Worm (Caenorhabditis elegans) whole organism, late embryonic: ENCODE results near the gene F20D1.22.

Source experiments
- F13H6.1 ChIP-seq: sonication (generic microtip); optimal IDR thresholded peaks from 2 replicates; lab custom pipeline; 2016; ENCODE audit warnings: missing genetic modification characterization, missing compliant biosample characterization
- K02D7.2 ChIP-seq: sonication (generic microtip); optimal IDR thresholded peaks from 2 replicates; lab custom pipeline; 2017; ENCODE audit warnings: mild to moderate bottlenecking, missing genetic modification characterization, missing compliant biosample characterization
- K09A11.1 ChIP-seq: sonication (generic microtip); optimal IDR thresholded peaks from 2 replicates; lab custom pipeline; 2017; ENCODE audit warnings: antibody characterized with exemption, mild to moderate bottlenecking, missing genetic modification characterization, missing compliant biosample characterization; ENCODE audit not compliant: insufficient read depth
- Y22D7AL.16 ChIP-seq: sonication (generic microtip); optimal IDR thresholded peaks from 2 replicates; lab custom pipeline; 2016; ENCODE audit warnings: missing genetic modification characterization, missing compliant biosample characterization
- ahr-1 ChIP-seq: sonication (generic microtip); optimal IDR thresholded peaks from 2 replicates; lab custom pipeline; 2016; ENCODE audit warnings: missing genetic modification characterization, missing compliant biosample characterization
- ama-1 ChIP-seq: fragments of 150-350 bp; optimal IDR thresholded peaks from 2 replicates; lab custom pipeline; 2014
- ceh-14 ChIP-seq: sonication (generic microtip); optimal IDR thresholded peaks from 2 replicates; lab custom pipeline; 2016; ENCODE audit warnings: missing genotype, missing genetic modification characterization, missing compliant biosample characterization
- ceh-18 ChIP-seq: sonication (generic microtip); optimal IDR thresholded peaks from 2 replicates; lab custom pipeline; 2016; ENCODE audit warnings: missing genetic modification characterization, missing compliant biosample characterization
- ceh-19 ChIP-seq: fragments of 200-800 bp; sonication (Bioruptor generic); optimal IDR thresholded peaks from 2 replicates; lab custom pipeline; 2018; ENCODE audit warnings: mild to moderate bottlenecking, missing genetic modification characterization, missing compliant biosample characterization
- ceh-2 ChIP-seq: sonication (generic microtip); optimal IDR thresholded peaks from 2 replicates; lab custom pipeline; 2016; ENCODE audit warnings: missing genotype, missing genetic modification characterization, missing compliant biosample characterization
- ceh-22 ChIP-seq: sonication (generic microtip); optimal IDR thresholded peaks from 2 replicates; lab custom pipeline; 2017; ENCODE audit warnings: missing biosample characterization, missing genetic modification characterization
- ceh-45 ChIP-seq: fragments of 200-800 bp; sonication (Bioruptor generic); IDR thresholded peaks from 2 replicates; pipeline ENCODE4 v1.3.6; 2022; ENCODE audit warnings: missing genetic modification reagents, missing genetic modification characterization, missing compliant biosample characterization
- ceh-48 ChIP-seq: sonication (generic microtip); optimal IDR thresholded peaks from 2 replicates; lab custom pipeline; 2016; ENCODE audit warnings: missing genetic modification characterization, inconsistent platforms, missing compliant biosample characterization
- ceh-6 ChIP-seq: fragments of 200-800 bp; sonication (Bioruptor generic); optimal IDR thresholded peaks from 2 replicates; lab custom pipeline; 2018; ENCODE audit warnings: mild to moderate bottlenecking, missing genetic modification characterization, missing compliant biosample characterization
- ceh-9 ChIP-seq: sonication (generic microtip); optimal IDR thresholded peaks from 2 replicates; lab custom pipeline; 2016; ENCODE audit warnings: mild to moderate bottlenecking, missing genetic modification characterization, inconsistent platforms, missing compliant biosample characterization
- che-1 ChIP-seq: sonication (generic microtip); optimal IDR thresholded peaks from 2 replicates; lab custom pipeline; 2016; ENCODE audit warnings: mild to moderate bottlenecking, missing genetic modification characterization, missing compliant biosample characterization
- dmd-4 ChIP-seq: sonication (generic microtip); optimal IDR thresholded peaks from 2 replicates; lab custom pipeline; 2016; ENCODE audit warnings: borderline replicate concordance, missing genetic modification characterization, missing compliant biosample characterization
- ets-4 ChIP-seq: sonication (generic microtip); optimal IDR thresholded peaks from 2 replicates; lab custom pipeline; 2016; ENCODE audit warnings: missing genetic modification characterization, missing compliant biosample characterization
- eyg-1 ChIP-seq: sonication (generic microtip); optimal IDR thresholded peaks from 2 replicates; lab custom pipeline; 2016; ENCODE audit warnings: missing genotype, missing genetic modification characterization, missing compliant biosample characterization
- fax-1 ChIP-seq: sonication (generic microtip); optimal IDR thresholded peaks from 2 replicates; lab custom pipeline; 2016; ENCODE audit warnings: missing genotype, missing genetic modification characterization, missing compliant biosample characterization
- hlh-13 ChIP-seq: fragments of 200-800 bp; sonication (Bioruptor generic); optimal IDR thresholded peaks from 2 replicates; lab custom pipeline; 2018; ENCODE audit warnings: mild to moderate bottlenecking, missing genetic modification characterization, missing compliant biosample characterization
- hlh-15 ChIP-seq: sonication (generic microtip); optimal IDR thresholded peaks from 2 replicates; lab custom pipeline; 2016; ENCODE audit warnings: missing genetic modification characterization, missing compliant biosample characterization
- hlh-30 ChIP-seq: sonication (generic microtip); optimal IDR thresholded peaks from 2 replicates; lab custom pipeline; 2017; ENCODE audit warnings: antibody characterized with exemption, missing genetic modification characterization, missing compliant biosample characterization; ENCODE audit not compliant: insufficient read depth
- hlh-8 ChIP-seq: sonication (generic microtip); optimal IDR thresholded peaks from 2 replicates; lab custom pipeline; 2016; ENCODE audit warnings: missing genotype, missing genetic modification characterization, missing compliant biosample characterization
- lin-11 ChIP-seq: fragments of 200-800 bp; sonication (Bioruptor generic); optimal IDR thresholded peaks from 2 replicates; lab custom pipeline; 2018; ENCODE audit warnings: mild to moderate bottlenecking, missing genetic modification characterization, missing compliant biosample characterization
- madf-2 ChIP-seq: sonication (generic microtip); optimal IDR thresholded peaks from 2 replicates; lab custom pipeline; 2017; ENCODE audit warnings: missing genetic modification characterization, missing compliant biosample characterization
- nfya-1 ChIP-seq: sonication (generic microtip); optimal IDR thresholded peaks from 2 replicates; lab custom pipeline; 2017; ENCODE audit warnings: missing genetic modification characterization, mild to moderate bottlenecking, missing compliant biosample characterization, antibody characterized with exemption, moderate library complexity
- nhr-232 ChIP-seq: sonication (generic microtip); optimal IDR thresholded peaks from 2 replicates; lab custom pipeline; 2016; ENCODE audit warnings: missing genetic modification characterization, missing compliant biosample characterization
- npax-4 ChIP-seq: sonication (generic microtip); optimal IDR thresholded peaks from 2 replicates; lab custom pipeline; 2016; ENCODE audit warnings: missing genetic modification characterization, missing compliant biosample characterization
- pat-9 ChIP-seq: fragments of 200-800 bp; sonication (Bioruptor generic); optimal IDR thresholded peaks from 2 replicates; lab custom pipeline; 2018; ENCODE audit warnings: mild to moderate bottlenecking, missing genetic modification characterization, moderate library complexity, missing compliant biosample characterization
- pax-1 ChIP-seq: fragments of 150-350 bp; optimal IDR thresholded peaks from 2 replicates; lab custom pipeline; 2014; ENCODE audit warnings: missing biosample characterization, missing genetic modification characterization
- pha-4 ChIP-seq: fragments of 150-350 bp; optimal IDR thresholded peaks from 2 replicates; lab custom pipeline; 2018; ENCODE audit warnings: missing biosample characterization, missing genetic modification reagents, missing genetic modification characterization
- ref-2 ChIP-seq: sonication (generic microtip); optimal IDR thresholded peaks from 2 replicates; lab custom pipeline; 2016; ENCODE audit warnings: missing genetic modification characterization, missing compliant biosample characterization
- rnt-1 ChIP-seq: sonication (generic microtip); optimal IDR thresholded peaks from 2 replicates; lab custom pipeline; 2016; ENCODE audit warnings: missing genetic modification characterization, missing compliant biosample characterization
- sdc-2 ChIP-seq: sonication (generic microtip); optimal IDR thresholded peaks from 2 replicates; lab custom pipeline; 2016; ENCODE audit warnings: missing genotype, missing genetic modification characterization, missing compliant biosample characterization
- sox-2 ChIP-seq: fragments of 200-800 bp; sonication (Bioruptor generic); IDR thresholded peaks from 2 replicates; pipeline ENCODE4 v1.3.6; 2022; ENCODE audit warnings: missing genetic modification reagents, missing genetic modification characterization, missing compliant biosample characterization
- syd-9 ChIP-seq: sonication (generic microtip); optimal IDR thresholded peaks from 2 replicates; lab custom pipeline; 2016; ENCODE audit warnings: mild to moderate bottlenecking, missing genetic modification characterization, moderate library complexity, missing compliant biosample characterization
- tbx-2 ChIP-seq: sonication (generic microtip); optimal IDR thresholded peaks from 2 replicates; lab custom pipeline; 2016; ENCODE audit warnings: missing genetic modification characterization, missing compliant biosample characterization
- unc-42 ChIP-seq: sonication (generic microtip); optimal IDR thresholded peaks from 2 replicates; lab custom pipeline; 2016; ENCODE audit warnings: missing genotype, missing genetic modification characterization, missing compliant biosample characterization
- unc-55 ChIP-seq: sonication (generic microtip); optimal IDR thresholded peaks from 2 replicates; lab custom pipeline; 2017; ENCODE audit warnings: missing biosample characterization, missing genetic modification reagents, missing genetic modification characterization
- unc-86 ChIP-seq: sonication (generic microtip); optimal IDR thresholded peaks from 2 replicates; lab custom pipeline; 2016; ENCODE audit warnings: missing genetic modification characterization, missing compliant biosample characterization
- zip-5 ChIP-seq: sonication (generic microtip); optimal IDR thresholded peaks from 2 replicates; lab custom pipeline; 2016; ENCODE audit warnings: missing genetic modification characterization, missing compliant biosample characterization
- ztf-16 ChIP-seq: sonication (generic microtip); optimal IDR thresholded peaks from 2 replicates; lab custom pipeline; 2017; ENCODE audit warnings: missing genetic modification characterization, missing compliant biosample characterization

The F20D1.22 gene

DNA sequence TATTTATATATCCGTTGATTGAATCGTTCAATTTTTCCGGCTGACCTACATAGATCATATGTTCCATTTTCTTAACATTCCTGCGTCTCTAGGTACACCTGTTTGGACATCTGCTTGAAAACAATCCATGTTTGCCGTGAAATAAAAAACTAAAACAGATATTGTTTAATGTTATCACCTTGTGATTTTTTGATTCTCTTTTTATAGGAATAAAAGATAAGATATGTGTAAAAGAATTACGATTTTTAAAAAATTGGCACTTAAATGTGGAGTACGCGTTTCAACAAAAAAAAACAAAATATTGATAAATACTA is 19.3 kb upstream of the F20D1.22 start:
- TF ChIP-seq ets-4 (tag; lab: Kevin White, UChicago) (no peak), lin-11 (tag; lab: Kevin White, UChicago) (no peak), ceh-48 (no peak), pat-9 (no peak), nhr-232 (tag; lab: Kevin White, UChicago) (no peak), ceh-6 (GFP tag; lab: Kevin White, UChicago) (no peak), hlh-13 (GFP tag; lab: Kevin White, UChicago) (no peak)

DNA sequence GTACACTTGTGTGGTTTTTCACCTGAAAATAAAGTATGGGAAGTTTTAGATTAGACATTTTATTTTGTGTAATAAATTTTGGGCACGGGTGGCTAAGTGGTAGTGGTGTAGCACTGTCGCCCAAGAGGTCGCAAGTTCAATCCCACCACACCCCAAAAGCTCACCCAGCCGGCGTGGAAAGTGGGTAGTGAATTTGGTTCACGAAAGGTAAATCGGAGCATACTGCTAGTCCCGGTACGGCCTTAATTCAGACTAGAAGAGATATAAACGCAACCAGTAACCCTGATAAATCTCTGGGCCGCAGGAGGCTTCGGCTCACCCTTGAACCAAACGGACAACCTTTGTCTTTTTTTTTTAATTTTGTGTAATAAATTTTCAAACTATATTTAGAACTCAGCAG is 14.8 kb upstream of the F20D1.22 start:
- TF ChIP-seq Y22D7AL.16, result no peak
- TF ChIP-seq ceh-2 (tag; lab: Kevin White, UChicago), result no peak
- TF ChIP-seq hlh-30, result no peak
- TF ChIP-seq hlh-15 (tag; lab: Kevin White, UChicago), result no peak
- TF ChIP-seq ceh-48, result no peak
- TF ChIP-seq madf-2 (tag; lab: Kevin White, UChicago), result no peak
- TF ChIP-seq dmd-4 (tag; lab: Kevin White, UChicago), result no peak
- TF ChIP-seq ceh-18 (tag; lab: Kevin White, UChicago), result no peak
- no peak for TF ChIP-seq ceh-6 (GFP tag; lab: Kevin White, UChicago)
- no peak for TF ChIP-seq eyg-1 (tag; lab: Kevin White, UChicago)

DNA sequence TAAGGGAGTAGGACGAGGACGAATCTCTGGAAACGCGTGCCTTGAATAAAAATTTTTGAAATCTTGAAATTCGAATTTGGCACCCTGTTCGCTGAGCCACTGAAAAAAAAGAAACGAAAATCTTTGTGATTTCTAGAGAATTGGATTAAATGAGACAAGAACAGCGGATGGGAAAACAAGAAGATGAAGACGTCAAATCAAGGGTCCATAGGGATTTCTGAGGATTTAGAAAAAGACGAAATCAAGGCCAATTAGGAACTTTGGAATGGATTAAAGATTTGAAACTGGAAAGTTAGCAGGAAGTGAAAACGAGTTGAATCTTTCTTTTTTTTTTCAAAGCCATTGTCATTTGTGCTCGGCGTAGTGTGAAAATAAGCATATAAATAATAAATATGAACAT is 12.1 kb upstream of the F20D1.22 start, which contains the start of gene pag-3:
pag-3 (minus strand) TSS at position 101 of the 400 bp plus-strand sequence.
- TF ChIP-seq unc-55 (GFP tag; lab: Kevin White, UChicago), result no peak
- TF ChIP-seq ceh-14 (tag; lab: Kevin White, UChicago), result no peak

DNA sequence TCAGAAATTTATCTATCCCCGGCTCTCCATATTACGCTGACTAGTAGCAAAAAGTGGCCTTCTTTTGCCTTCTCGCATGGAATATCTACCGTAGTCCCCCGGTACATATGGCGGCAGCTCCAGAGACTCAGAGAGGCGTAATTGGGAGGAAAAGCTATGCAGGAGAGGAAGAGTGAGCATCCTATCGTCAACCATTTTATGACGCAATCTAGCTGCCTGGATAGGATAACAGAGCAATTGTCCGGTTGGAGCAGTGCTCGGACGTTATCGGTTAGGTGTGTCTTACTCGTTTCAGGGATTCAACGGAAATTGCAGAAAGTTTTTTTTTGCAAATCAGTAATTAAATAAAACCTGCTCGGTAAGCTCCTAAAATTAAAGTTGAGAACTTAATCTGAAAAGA is 9.4 kb upstream of the F20D1.22 start:
- no peak for TF ChIP-seq K02D7.2 (tag; lab: Kevin White, UChicago)
- TF ChIP-seq rnt-1 (tag; lab: Kevin White, UChicago), result no peak
- TF ChIP-seq pat-9, result no peak
- no peak for TF ChIP-seq pha-4
- TF ChIP-seq ceh-19 (GFP tag; lab: Kevin White, UChicago), result no peak
- no peak for TF ChIP-seq ztf-16
- TF ChIP-seq ahr-1, result no peak
- TF ChIP-seq K09A11.1 (tag; lab: Kevin White, UChicago), result no peak
- TF ChIP-seq Y22D7AL.16, result no peak
- TF ChIP-seq pax-1 (tag; lab: Kevin White, UChicago), result no peak
- TF ChIP-seq ref-2 (tag; lab: Kevin White, UChicago), result no peak
- no peak for TF ChIP-seq sdc-2 (tag; lab: Kevin White, UChicago)
- no peak for TF ChIP-seq unc-55 (GFP tag; lab: Kevin White, UChicago)
- TF ChIP-seq ceh-48, result no peak
- TF ChIP-seq che-1 (tag; lab: Kevin White, UChicago), result no peak
- TF ChIP-seq zip-5 (tag; lab: Kevin White, UChicago), result no peak
- TF ChIP-seq hlh-8 (tag; lab: Kevin White, UChicago), result no peak
- no peak for TF ChIP-seq nfya-1 (tag; lab: Kevin White, UChicago)
- TF ChIP-seq hlh-30, result no peak

DNA sequence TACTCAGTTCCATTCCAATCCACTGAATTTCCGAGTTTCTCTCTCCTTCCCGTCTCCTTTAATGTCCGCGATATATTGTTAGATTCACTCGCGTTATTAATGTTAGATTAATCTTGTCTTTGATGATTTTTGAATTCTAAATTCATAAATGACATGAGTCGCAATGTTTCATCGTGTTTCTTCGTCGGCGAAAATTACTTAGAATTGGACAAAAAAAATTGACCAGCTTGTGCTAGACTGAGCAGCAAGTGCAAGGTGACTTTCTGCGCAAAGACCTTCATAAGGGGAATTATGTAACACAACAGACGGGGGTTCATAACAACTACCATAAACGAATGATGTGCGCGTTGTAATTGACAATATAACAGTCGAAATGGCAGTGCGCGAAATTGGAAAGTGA is 8.2 kb upstream of the F20D1.22 start:
- TF ChIP-seq ceh-22 (tag; lab: Kevin White, UChicago) (no peak), sox-2 (GFP tag; lab: Robert Waterston, UW) (no peak), nfya-1 (tag; lab: Kevin White, UChicago) (no peak), ceh-45 (no peak), ceh-9 (tag; lab: Kevin White, UChicago) (no peak), tbx-2 (no peak), npax-4 (tag; lab: Kevin White, UChicago) (no peak), fax-1 (tag; lab: Kevin White, UChicago) (no peak), unc-42 (tag; lab: Kevin White, UChicago) (no peak), syd-9 (tag; lab: Kevin White, UChicago) (no peak), F13H6.1 (tag; lab: Kevin White, UChicago) (no peak), ama-1 (no peak), unc-86 (tag; lab: Kevin White, UChicago) (no peak), pax-1 (tag; lab: Kevin White, UChicago) (no peak)
